Worm (Caenorhabditis elegans): Measurements from ENCODE around the gene F32D8.3.

- TF ChIP-seq ztf-29 (GFP tag; IDR thresholded peaks at IDR 0.05) (no peak), tab-1 (GFP tag; IDR thresholded peaks at IDR 0.05) (no peak)
Measured at ce11 chrV:10860526-10861037, 26.1 kb upstream of the F32D8.3 start.
